Fruit fly (Drosophila melanogaster): ENCODE data around the gene GV1.

GV1 gene

DNA sequence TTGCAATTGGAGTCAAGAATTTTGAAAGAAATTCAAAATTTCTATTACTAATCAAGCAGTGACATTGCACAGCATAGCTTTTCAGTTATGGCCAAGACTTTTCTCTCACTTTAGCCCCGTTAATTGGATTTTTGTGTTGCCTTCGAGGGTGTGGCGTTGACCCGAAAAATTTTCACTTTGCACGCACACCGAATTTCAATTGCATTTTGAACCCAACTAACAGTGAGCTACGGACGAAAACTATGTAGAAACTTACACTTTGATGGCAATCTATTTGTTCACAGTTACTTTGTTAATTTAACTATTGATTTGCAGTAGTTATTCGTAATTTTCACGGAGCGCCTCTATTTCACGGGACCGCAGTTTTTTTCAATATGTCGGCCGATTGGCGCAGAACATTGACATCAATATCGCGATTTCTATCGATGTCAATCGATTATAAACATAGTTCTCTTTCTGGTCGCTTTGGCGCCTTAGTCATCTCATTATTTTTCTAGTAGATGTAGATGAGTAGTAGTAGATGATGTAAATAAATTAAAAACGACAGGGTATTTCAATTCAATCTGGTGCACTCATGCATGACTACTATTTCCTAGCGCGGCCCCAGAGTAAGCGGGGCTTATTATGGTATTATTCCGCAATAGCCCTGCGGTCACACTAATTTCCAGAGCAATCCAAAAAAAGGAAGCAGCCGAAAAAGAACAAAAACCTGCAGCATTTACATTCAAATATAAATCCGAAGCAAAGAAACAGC, 15.3 kb upstream of the GV1 start, which contains the start of the genes alpha-Spec, dlt and Cdc37 (continued):
- TF ChIP-seq fd64A (GFP tag; optimal IDR thresholded peaks at IDR 0.05), result no peak
- TF ChIP-seq CG13624 (GFP tag; optimal IDR thresholded peaks at IDR 0.05), result peak; percentile 68
- peak; percentile 12 for TF ChIP-seq her (GFP tag; optimal IDR thresholded peaks at IDR 0.05)
- no peak for TF ChIP-seq CG15011 (GFP tag; optimal IDR thresholded peaks at IDR 0.05)
- peak; percentile 9 for TF ChIP-seq CG31365 (tag; optimal IDR thresholded peaks at IDR 0.05)
- TF ChIP-seq CG8924 (tag; optimal IDR thresholded peaks at IDR 0.05), result peak; percentile 22
- peak; percentile 14 for TF ChIP-seq Nf-YB (GFP tag; optimal IDR thresholded peaks at IDR 0.05)
- TF ChIP-seq otp (GFP tag; IDR thresholded peaks at IDR 0.05), result no peak
- TF ChIP-seq onecut (GFP tag; IDR thresholded peaks at IDR 0.05), result peak; percentile 67
- TF ChIP-seq CG1832 (GFP tag; optimal IDR thresholded peaks at IDR 0.05), result no peak
- TF ChIP-seq p53 (GFP tag; optimal IDR thresholded peaks at IDR 0.05), result peak; percentile 47
- no peak for TF ChIP-seq Dfd (GFP tag; optimal IDR thresholded peaks at IDR 0.05)
- TF ChIP-seq cg (GFP tag; optimal IDR thresholded peaks at IDR 0.05), result peak; percentile 75
- peak; percentile 72 for TF ChIP-seq CG6254 (GFP tag; optimal IDR thresholded peaks at IDR 0.05)
- peak; percentile 72 for TF ChIP-seq CG12659 (GFP tag; optimal IDR thresholded peaks at IDR 0.05)
- peak; percentile 6 for TF ChIP-seq Bteb2 (GFP tag; optimal IDR thresholded peaks at IDR 0.05)
- TF ChIP-seq CG14710 (tag; optimal IDR thresholded peaks at IDR 0.05), result peak; percentile 78
- no peak for TF ChIP-seq Drgx (GFP tag; IDR thresholded peaks at IDR 0.05)
- TF ChIP-seq Mrtf (GFP tag; IDR thresholded peaks at IDR 0.05), result no peak
- no peak for TF ChIP-seq cato (GFP tag; optimal IDR thresholded peaks at IDR 0.05; ENCODE audit: borderline replicate concordance)
- TF ChIP-seq CG31441 (GFP tag; IDR thresholded peaks at IDR 0.05), result no peak
- TF ChIP-seq CG2875 (GFP tag; optimal IDR thresholded peaks at IDR 0.05), result peak; percentile 34
- TF ChIP-seq zen2 (GFP tag; IDR thresholded peaks at IDR 0.05; ENCODE audit: partially characterized antibody), result no peak; the same call in 2 of the 3 replicates
- TF ChIP-seq CG8281 (tag; optimal IDR thresholded peaks at IDR 0.05), result peak; percentile 97
- TF ChIP-seq run (tag; optimal IDR thresholded peaks at IDR 0.05), result no peak
- TF ChIP-seq nerfin-2 (GFP tag; IDR thresholded peaks at IDR 0.05; ENCODE audit: partially characterized antibody), result peak; percentile 77
- TF ChIP-seq seq (GFP tag; IDR thresholded peaks at IDR 0.05), result peak; percentile 51; the same call in 1 of the 2 replicates
- peak; percentile 20 for TF ChIP-seq CG4854 (GFP tag; optimal IDR thresholded peaks at IDR 0.05)
- TF ChIP-seq CG15479 (GFP tag; optimal IDR thresholded peaks at IDR 0.05), result peak; percentile 20
- peak; percentile 74 for TF ChIP-seq Opbp (GFP tag; IDR thresholded peaks at IDR 0.05; ENCODE audit: partially characterized antibody)
- peak; percentile 62 for TF ChIP-seq CG17802 (tag; optimal IDR thresholded peaks at IDR 0.05)
- TF ChIP-seq pzg (GFP tag; optimal IDR thresholded peaks at IDR 0.05), result peak; percentile 84
- TF ChIP-seq CG17186 (GFP tag; optimal IDR thresholded peaks at IDR 0.05), result peak; percentile 77
- peak; percentile 47 for TF ChIP-seq Dp (GFP tag; optimal IDR thresholded peaks at IDR 0.05)
- peak; percentile 59 for TF ChIP-seq CG33213 (GFP tag; optimal IDR thresholded peaks at IDR 0.05)
- TF ChIP-seq vnd (GFP tag; IDR thresholded peaks at IDR 0.05; ENCODE audit: partially characterized antibody), result peak; percentile 78
- TF ChIP-seq dysf (GFP tag; IDR thresholded peaks at IDR 0.05), result 0 out of 3 replicates have a peak, but pooled peaks have one; percentile 16
- peak; percentile 2 for TF ChIP-seq CG8388 (GFP tag; optimal IDR thresholded peaks at IDR 0.05)
- TF ChIP-seq Side (GFP tag; optimal IDR thresholded peaks at IDR 0.05), result peak; percentile 30
- TF ChIP-seq Hr3 (GFP tag; optimal IDR thresholded peaks at IDR 0.05), result peak; percentile 5
- TF ChIP-seq CG11560 (tag; IDR thresholded peaks at IDR 0.05), result peak; percentile 90
- no peak for TF ChIP-seq klu (GFP tag; IDR thresholded peaks at IDR 0.05)
- peak; percentile 2 for TF ChIP-seq Dek (tag; optimal IDR thresholded peaks at IDR 0.05)
- TF ChIP-seq CG5245 (GFP tag; optimal IDR thresholded peaks at IDR 0.05), result peak; percentile 11
- TF ChIP-seq Deaf1 (tag; optimal IDR thresholded peaks at IDR 0.05), result peak; percentile 46
- TF ChIP-seq exex (tag; optimal IDR thresholded peaks at IDR 0.05), result peak; percentile 33
- TF ChIP-seq CG6175 (GFP tag; IDR thresholded peaks at IDR 0.05), result no peak
- TF ChIP-seq CG2712 (tag; optimal IDR thresholded peaks at IDR 0.05), result peak; percentile 66
